Fruit fly (Drosophila melanogaster): ENCODE results near the gene CG16952.

The CG16952 gene

DNA sequence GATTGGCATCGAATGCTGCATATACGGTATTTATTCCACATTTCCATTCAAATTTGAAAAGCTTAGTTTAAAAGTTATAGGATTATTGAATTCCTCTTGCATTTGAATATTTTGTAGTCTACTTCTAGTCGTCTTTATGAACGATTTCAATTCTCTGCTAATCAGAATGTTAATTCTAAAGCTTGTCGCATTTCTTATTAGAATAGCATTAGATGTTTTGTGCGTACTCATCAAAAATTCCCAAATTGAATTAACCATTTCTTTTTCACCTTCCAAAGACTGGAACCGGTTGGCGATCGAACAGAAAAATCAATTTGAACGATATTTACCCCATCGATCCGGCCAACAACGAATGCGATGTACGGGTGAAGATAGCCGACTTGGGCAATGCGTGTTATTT, 30.0 kb upstream of the CG16952 start:
- TF ChIP-seq CG14711 (tag; optimal IDR thresholded peaks at IDR 0.05) (no peak), Hr96 (GFP tag; optimal IDR thresholded peaks at IDR 0.05) (no peak), kay (GFP tag; ENCODE audit: borderline replicate concordance) (no peak), cnc (optimal IDR thresholded peaks at IDR 0.05) (no peak), Clk (GFP tag; optimal IDR thresholded peaks at IDR 0.05) (no peak), toe (GFP tag; optimal IDR thresholded peaks at IDR 0.05) (no peak), CG1620 (GFP tag; optimal IDR thresholded peaks at IDR 0.05) (no peak), bab1 (GFP tag; optimal IDR thresholded peaks at IDR 0.05) (no peak), CG33017 (tag; optimal IDR thresholded peaks at IDR 0.05) (no peak)

DNA sequence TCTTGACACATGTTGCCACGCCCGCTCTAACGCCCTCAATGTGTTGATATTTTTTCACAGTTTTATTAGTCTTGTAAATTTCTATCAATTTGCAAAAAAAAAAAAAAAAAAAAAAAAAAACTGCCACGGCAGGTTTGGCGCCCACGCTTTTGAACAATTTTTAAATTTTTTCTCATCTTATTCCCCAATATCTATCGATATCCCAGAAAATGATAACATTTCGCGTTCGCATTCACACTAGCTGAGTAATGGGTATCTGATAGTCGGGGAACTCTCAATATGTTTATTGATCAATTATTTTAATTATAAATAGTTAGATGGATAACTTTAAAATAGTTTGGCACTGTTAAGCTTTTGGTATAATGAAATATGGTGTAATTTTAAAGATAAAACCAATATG, 28.6 kb upstream of the CG16952 start:
- TF ChIP-seq kay (GFP tag; ENCODE audit: borderline replicate concordance) (no peak), cic (GFP tag; optimal IDR thresholded peaks at IDR 0.05) (no peak), CG14711 (tag; optimal IDR thresholded peaks at IDR 0.05) (no peak), CG1620 (GFP tag; optimal IDR thresholded peaks at IDR 0.05) (no peak), Hr96 (GFP tag; optimal IDR thresholded peaks at IDR 0.05) (no peak), ovo (GFP tag; optimal IDR thresholded peaks at IDR 0.05) (no peak), CG5204 (GFP tag; optimal IDR thresholded peaks at IDR 0.05) (no peak)

DNA sequence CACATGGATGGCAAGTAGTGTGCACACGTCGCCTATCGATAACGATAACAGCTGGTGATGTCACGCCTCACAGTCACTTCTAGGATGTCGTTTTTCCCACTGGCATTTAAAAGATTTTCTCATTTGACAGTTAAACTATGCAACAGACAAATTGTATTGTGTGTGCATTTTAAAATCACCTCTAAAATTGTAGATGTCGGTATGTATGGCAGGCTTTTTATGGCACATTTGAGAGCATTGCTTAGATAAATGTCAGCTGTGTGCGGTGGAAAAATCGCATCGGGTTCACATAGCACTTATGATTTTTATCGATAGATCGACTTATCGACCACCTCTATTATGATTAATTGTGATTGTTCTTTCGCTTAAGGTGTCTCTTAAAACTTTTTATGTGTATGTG, 25.8 kb upstream of the CG16952 start, which contains the start of the genes ArgRS and CG8578:
Gene ArgRS, minus strand, starts transcription at position 7 of the 400 bp plus-strand sequence.
Gene CG8578, plus strand, starts transcription at position 338 of the 400 bp plus-strand sequence.
- TF ChIP-seq CG1620 (GFP tag; optimal IDR thresholded peaks at IDR 0.05) (peak; percentile 73), tj (GFP tag; optimal IDR thresholded peaks at IDR 0.05) (no peak), CG5204 (GFP tag; optimal IDR thresholded peaks at IDR 0.05) (no peak), toe (GFP tag; optimal IDR thresholded peaks at IDR 0.05) (peak; percentile 79), cnc (optimal IDR thresholded peaks at IDR 0.05) (no peak), CG7101 (tag; optimal IDR thresholded peaks at IDR 0.05) (peak; percentile 51), Crg-1 (GFP tag; optimal IDR thresholded peaks at IDR 0.05) (no peak), cic (GFP tag; optimal IDR thresholded peaks at IDR 0.05) (peak; percentile 16), Hr96 (GFP tag; optimal IDR thresholded peaks at IDR 0.05) (no peak), CG14711 (tag; optimal IDR thresholded peaks at IDR 0.05) (peak; percentile 22), kay (GFP tag; ENCODE audit: borderline replicate concordance) (no peak), CG12768 (GFP tag; optimal IDR thresholded peaks at IDR 0.05) (peak; percentile 11), Clk (GFP tag; optimal IDR thresholded peaks at IDR 0.05) (no peak), bab1 (GFP tag; optimal IDR thresholded peaks at IDR 0.05) (peak; percentile 53), Mnt (GFP tag; optimal IDR thresholded peaks at IDR 0.05) (peak; percentile 88), ovo (GFP tag; optimal IDR thresholded peaks at IDR 0.05) (no peak), CG7045 (GFP tag; optimal IDR thresholded peaks at IDR 0.05) (no peak), pad (GFP tag; optimal IDR thresholded peaks at IDR 0.05) (peak; percentile 50), CG33017 (tag; optimal IDR thresholded peaks at IDR 0.05) (no peak), CG11617 (GFP tag; optimal IDR thresholded peaks at IDR 0.05) (peak; percentile 70)

DNA sequence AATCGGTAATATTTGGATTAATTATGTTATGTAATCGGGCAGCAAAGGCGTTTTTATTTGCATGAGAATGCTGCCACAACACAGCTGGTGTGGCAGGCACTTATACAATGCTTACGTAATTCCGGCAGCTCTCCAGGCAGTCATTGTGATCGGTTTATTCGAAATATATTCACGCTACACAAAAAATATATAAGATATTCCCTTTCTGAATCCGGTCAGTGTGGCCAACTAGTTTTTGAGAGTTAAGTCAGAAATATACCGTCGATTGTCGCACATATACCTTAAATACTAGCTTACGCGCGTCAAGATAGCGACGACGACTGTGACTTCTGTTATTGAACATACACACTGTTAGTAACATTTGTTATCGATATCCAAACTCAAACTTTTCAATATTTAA, 21.0 kb upstream of the CG16952 start, which contains the start of gene sun:
Gene sun, minus strand, starts transcription at position 238 of the 400 bp plus-strand sequence.
- no peak for TF ChIP-seq CG7045 (GFP tag; optimal IDR thresholded peaks at IDR 0.05)
- TF ChIP-seq kay (GFP tag; ENCODE audit: borderline replicate concordance), result no peak
- TF ChIP-seq CG1620 (GFP tag; optimal IDR thresholded peaks at IDR 0.05), result no peak
- TF ChIP-seq bab1 (GFP tag; optimal IDR thresholded peaks at IDR 0.05), result peak; percentile 7
- TF ChIP-seq CG14711 (tag; optimal IDR thresholded peaks at IDR 0.05), result no peak
- no peak for TF ChIP-seq Hr96 (GFP tag; optimal IDR thresholded peaks at IDR 0.05)
- no peak for TF ChIP-seq cnc (optimal IDR thresholded peaks at IDR 0.05)
- TF ChIP-seq Mnt (GFP tag; optimal IDR thresholded peaks at IDR 0.05), result peak; percentile 16
- peak; percentile 24 for TF ChIP-seq CG11617 (GFP tag; optimal IDR thresholded peaks at IDR 0.05)

DNA sequence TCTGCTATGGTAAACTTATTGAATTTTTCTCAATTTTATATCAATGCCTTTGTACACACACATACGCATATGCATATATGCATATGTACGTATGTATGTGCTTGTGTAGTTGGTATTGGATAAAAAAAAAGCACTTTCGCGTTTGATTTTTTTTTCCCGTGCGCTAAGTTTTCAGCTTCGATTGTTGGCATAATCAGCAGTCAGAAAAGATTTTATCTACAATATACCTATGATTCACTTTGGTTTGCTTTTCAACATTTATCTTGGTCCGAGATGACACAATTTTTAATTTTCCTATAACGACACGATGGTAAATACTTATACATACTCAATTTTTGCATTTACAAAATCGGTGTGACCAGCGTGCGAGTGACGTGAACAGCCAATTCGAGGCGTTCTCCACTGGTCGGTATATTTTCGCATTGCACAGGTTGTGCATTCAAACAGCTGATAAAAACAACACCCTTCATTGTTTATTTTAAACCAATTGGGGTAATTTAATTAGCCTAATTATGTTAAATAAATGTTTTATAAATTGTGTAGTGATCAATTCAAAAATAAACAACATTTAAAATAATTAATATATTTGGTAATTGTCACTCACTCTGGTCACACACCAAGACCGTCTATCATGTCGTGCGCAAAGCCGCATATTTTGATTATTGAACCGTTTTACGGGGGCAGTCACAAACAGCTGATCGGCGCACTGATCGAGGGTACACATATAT, 17.0 kb upstream of the CG16952 start, which contains the start of the genes UBL3 and CG15914:
Gene UBL3, minus strand, starts transcription at position 361 of the 728 bp plus-strand sequence.
Gene CG15914, plus strand, starts transcription at position 607 of the 728 bp plus-strand sequence.
- peak; percentile 20 for TF ChIP-seq CG11617 (GFP tag; optimal IDR thresholded peaks at IDR 0.05)
- TF ChIP-seq pad (GFP tag; optimal IDR thresholded peaks at IDR 0.05), result peak; percentile 49
- TF ChIP-seq CG5204 (GFP tag; optimal IDR thresholded peaks at IDR 0.05), result no peak
- TF ChIP-seq Clk (GFP tag; optimal IDR thresholded peaks at IDR 0.05), result no peak
- peak; percentile 53 for TF ChIP-seq tj (GFP tag; optimal IDR thresholded peaks at IDR 0.05)
- peak; percentile 70 for TF ChIP-seq Mnt (GFP tag; optimal IDR thresholded peaks at IDR 0.05)
- TF ChIP-seq kay (GFP tag; ENCODE audit: borderline replicate concordance), result peak; percentile 25
- no peak for TF ChIP-seq CG12768 (GFP tag; optimal IDR thresholded peaks at IDR 0.05)
- peak; percentile 45 for TF ChIP-seq bab1 (GFP tag; optimal IDR thresholded peaks at IDR 0.05)
- TF ChIP-seq CG1620 (GFP tag; optimal IDR thresholded peaks at IDR 0.05), result peak; percentile 48
- peak; percentile 32 for TF ChIP-seq ovo (GFP tag; optimal IDR thresholded peaks at IDR 0.05)
- TF ChIP-seq CG7101 (tag; optimal IDR thresholded peaks at IDR 0.05), result peak; percentile 46
- TF ChIP-seq CG7045 (GFP tag; optimal IDR thresholded peaks at IDR 0.05), result no peak
- peak; percentile 37 for TF ChIP-seq CG14711 (tag; optimal IDR thresholded peaks at IDR 0.05)
- TF ChIP-seq Hr96 (GFP tag; optimal IDR thresholded peaks at IDR 0.05), result no peak

DNA sequence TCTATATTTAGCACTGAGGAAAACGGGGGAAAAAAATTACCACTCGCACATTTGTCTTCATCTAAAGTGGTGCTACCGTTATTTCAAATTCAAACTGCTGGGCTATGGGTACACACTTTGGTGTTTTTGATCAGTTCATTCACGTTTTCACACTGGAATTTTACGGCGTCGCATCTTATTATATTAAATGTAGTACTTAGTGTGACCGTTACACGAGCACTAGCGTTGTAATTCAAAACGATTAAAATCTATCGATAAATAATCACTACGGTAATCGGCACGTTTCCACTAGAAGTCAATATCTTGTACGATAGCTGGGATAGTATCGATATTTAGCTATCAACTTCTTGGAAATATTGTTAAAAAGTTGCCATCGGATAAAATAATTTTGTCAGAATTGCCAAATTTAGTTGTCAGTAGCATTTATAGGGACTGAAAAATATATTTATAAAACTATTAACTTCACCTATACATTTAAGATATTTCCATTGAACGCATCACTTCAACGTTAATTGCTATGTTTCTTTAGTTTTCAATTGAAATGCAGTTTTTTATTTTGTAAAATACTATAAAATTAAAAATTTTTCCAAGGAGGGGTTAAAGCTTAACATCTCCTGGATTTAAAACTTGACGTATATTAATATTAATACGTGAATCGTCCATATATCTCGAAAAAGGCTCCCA, 12.2 kb upstream of the CG16952 start, which contains the start of the genes CG46440 and Myb:
Gene CG46440, minus strand, starts transcription at position 223 of the 684 bp plus-strand sequence.
Gene Myb, minus strand, starts transcription at position 223 of the 684 bp plus-strand sequence.
- TF ChIP-seq pad (GFP tag; optimal IDR thresholded peaks at IDR 0.05), result peak; percentile 3
- peak; percentile 31 for TF ChIP-seq Mnt (GFP tag; optimal IDR thresholded peaks at IDR 0.05)
- TF ChIP-seq CG7045 (GFP tag; optimal IDR thresholded peaks at IDR 0.05), result no peak
- TF ChIP-seq CG33017 (tag; optimal IDR thresholded peaks at IDR 0.05), result no peak
- TF ChIP-seq CG7101 (tag; optimal IDR thresholded peaks at IDR 0.05), result no peak
- TF ChIP-seq CG1620 (GFP tag; optimal IDR thresholded peaks at IDR 0.05), result no peak
- no peak for TF ChIP-seq CG5204 (GFP tag; optimal IDR thresholded peaks at IDR 0.05)
- no peak for TF ChIP-seq CG12768 (GFP tag; optimal IDR thresholded peaks at IDR 0.05)
- no peak for TF ChIP-seq CG11617 (GFP tag; optimal IDR thresholded peaks at IDR 0.05)
- TF ChIP-seq Crg-1 (GFP tag; optimal IDR thresholded peaks at IDR 0.05), result no peak
- TF ChIP-seq cnc (optimal IDR thresholded peaks at IDR 0.05), result no peak
- TF ChIP-seq kay (GFP tag; ENCODE audit: borderline replicate concordance), result no peak
- TF ChIP-seq ovo (GFP tag; optimal IDR thresholded peaks at IDR 0.05), result no peak
- no peak for TF ChIP-seq Hr96 (GFP tag; optimal IDR thresholded peaks at IDR 0.05)
- TF ChIP-seq CG14711 (tag; optimal IDR thresholded peaks at IDR 0.05), result peak; percentile 17
- TF ChIP-seq bab1 (GFP tag; optimal IDR thresholded peaks at IDR 0.05), result peak; percentile 17
- no peak for TF ChIP-seq toe (GFP tag; optimal IDR thresholded peaks at IDR 0.05)
- TF ChIP-seq tj (GFP tag; optimal IDR thresholded peaks at IDR 0.05), result peak; percentile 3
- TF ChIP-seq Clk (GFP tag; optimal IDR thresholded peaks at IDR 0.05), result no peak
- no peak for TF ChIP-seq cic (GFP tag; optimal IDR thresholded peaks at IDR 0.05)

All from whole organism, adult.